Worm (Caenorhabditis elegans) whole organism, L4 larva: ENCODE data around the gene C15B12.2.

Source experiments
- aha-1 ChIP-seq: fragments of 150-350 bp; peaks from one replicate; lab custom pipeline; 2014; ENCODE audit warnings: missing biosample characterization, missing genetic modification characterization
- aly-2 ChIP-seq: sonication (generic microtip); optimal IDR thresholded peaks from 2 replicates; lab custom pipeline; 2018; ENCODE audit warnings: missing biosample characterization, missing genetic modification characterization
- ama-1 ChIP-seq: fragments of 150-350 bp; optimal IDR thresholded peaks from 2 replicates; lab custom pipeline; 2014; ENCODE audit warnings: inconsistent platforms, mixed read lengths
- gei-8 ChIP-seq: fragments of 200-800 bp; sonication (Bioruptor generic); optimal IDR thresholded peaks from 2 replicates; lab custom pipeline; 2018; ENCODE audit warnings: mild to moderate bottlenecking, missing genetic modification characterization, missing compliant biosample characterization
- lin-15B ChIP-seq: fragments of 150-350 bp; sonication (generic microtip); optimal IDR thresholded peaks from 3 replicates; lab custom pipeline; 2014; ENCODE audit warnings: missing biosample characterization, missing genetic modification characterization
- lin-39 ChIP-seq: fragments of 150-350 bp; optimal IDR thresholded peaks from 2 replicates; lab custom pipeline; 2014; ENCODE audit warnings: missing biosample characterization, missing genetic modification reagents, missing genetic modification characterization
- nhr-111 ChIP-seq: fragments of 200-800 bp; sonication (Bioruptor generic); optimal IDR thresholded peaks from 2 replicates; lab custom pipeline; 2018; ENCODE audit warnings: mild to moderate bottlenecking, missing genetic modification characterization, missing compliant biosample characterization
- ztf-7 ChIP-seq: fragments of 150-350 bp; optimal IDR thresholded peaks from 2 replicates; lab custom pipeline; 2014; ENCODE audit warnings: missing biosample characterization, missing genetic modification characterization

DNA sequence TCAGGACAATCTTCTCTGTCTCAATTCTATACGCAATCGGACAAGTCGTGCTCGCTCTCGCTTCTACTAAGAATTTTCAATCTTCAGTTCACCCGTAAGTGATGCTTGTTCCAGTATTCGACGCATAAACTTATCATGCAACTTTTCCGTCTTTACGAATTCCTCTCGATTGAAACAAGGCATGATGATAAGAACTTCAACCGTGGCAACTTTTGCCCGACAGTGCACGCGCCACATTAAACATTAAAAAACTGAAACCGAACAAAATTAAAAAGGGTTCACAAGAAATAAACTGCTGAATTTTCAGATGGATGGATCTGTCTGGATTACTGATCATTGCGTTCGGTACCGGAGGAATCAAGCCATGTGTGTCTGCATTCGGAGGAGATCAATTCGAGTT is 4.7 kb upstream of the C15B12.2 start:
- TF ChIP-seq ama-1 (lab: Kevin White, UChicago) (no peak), nhr-111 (GFP tag; lab: Kevin White, UChicago) (no peak), lin-39 (tag; lab: Kevin White, UChicago) (no peak), ztf-7 (tag; lab: Kevin White, UChicago) (no peak), aha-1 (tag; lab: Kevin White, UChicago) (no peak), aly-2 (tag; lab: Kevin White, UChicago) (no peak), lin-15B (tag; lab: Kevin White, UChicago) (no peak), gei-8 (GFP tag; lab: Kevin White, UChicago) (no peak)
